Worm (Caenorhabditis elegans) whole organism, midembryonic: Measurements from ENCODE around the gene memi-1.

ENCODE experiments used
- T22C8.4 ChIP-seq: fragments of 200-800 bp; sonication (Bioruptor generic); IDR thresholded peaks from 2 replicates; pipeline ENCODE4 v1.3.6; 2022; ENCODE audit warnings: missing genetic modification characterization, missing compliant biosample characterization
- cog-1 ChIP-seq: sonication (generic microtip); optimal IDR thresholded peaks from 2 replicates; lab custom pipeline; 2016; ENCODE audit warnings: missing genetic modification characterization, missing compliant biosample characterization
- flt-1 ChIP-seq: fragments of 200-800 bp; sonication (Bioruptor generic); IDR thresholded peaks from 2 replicates; pipeline ENCODE4 v1.3.6; 2022; ENCODE audit warnings: missing genetic modification characterization, missing compliant biosample characterization
- med-1 ChIP-seq: sonication (generic microtip); optimal IDR thresholded peaks from 2 replicates; lab custom pipeline; 2017; ENCODE audit warnings: missing genetic modification characterization, mild to moderate bottlenecking, missing compliant biosample characterization, antibody characterized with exemption, missing genetic modification reagents; ENCODE audit not compliant: insufficient read depth
- ref-1 ChIP-seq: fragments of 200-800 bp; sonication (Bioruptor generic); conservative IDR thresholded peaks from 2 replicates; pipeline ENCODE4 v1.3.6; 2022; ENCODE audit warnings: missing genetic modification reagents, missing genetic modification characterization, missing compliant biosample characterization
- tab-1 ChIP-seq: fragments of 200-800 bp; sonication (Bioruptor generic); IDR thresholded peaks from 2 replicates; pipeline ENCODE4 v1.3.6; 2022; ENCODE audit warnings: missing genetic modification characterization, missing compliant biosample characterization
- ztf-23 ChIP-seq: fragments of 200-800 bp; sonication (Bioruptor generic); IDR thresholded peaks from 2 replicates; pipeline ENCODE4 v1.3.6; 2022; ENCODE audit warnings: missing genetic modification reagents, missing genetic modification characterization, missing compliant biosample characterization
- ztf-29 ChIP-seq: fragments of 200-800 bp; sonication (Bioruptor generic); IDR thresholded peaks from 2 replicates; pipeline ENCODE4 v1.3.6; 2022; ENCODE audit warnings: missing genetic modification reagents, missing genetic modification characterization, missing compliant biosample characterization

DNA sequence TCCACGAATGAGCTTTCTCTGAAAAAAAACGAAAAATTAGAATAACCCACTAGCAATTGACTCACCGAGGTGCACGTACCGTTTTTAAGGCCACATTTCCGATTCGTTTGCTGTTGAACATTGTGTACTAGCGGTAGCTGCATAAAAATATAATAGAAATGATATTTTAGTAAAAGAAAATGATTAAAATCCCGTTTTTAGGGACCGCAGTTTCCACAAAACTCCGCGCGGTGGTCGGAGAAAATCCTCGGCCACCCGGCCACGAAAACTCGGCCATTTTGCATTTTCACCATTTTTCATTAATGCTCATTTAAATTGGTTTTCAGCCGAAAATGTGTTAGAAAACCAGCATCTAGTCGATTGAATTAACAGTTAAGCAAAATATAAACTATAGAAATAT, 47.9 kb downstream of the memi-1 start, which contains the start of gene yars-2:
- TF ChIP-seq T22C8.4 (GFP tag; lab: Robert Waterston, UW) (no peak), flt-1 (GFP tag; lab: Robert Waterston, UW) (no peak), ztf-29 (GFP tag; lab: Robert Waterston, UW) (no peak), ref-1 (no peak), med-1 (no peak), tab-1 (no peak), ztf-23 (GFP tag; lab: Robert Waterston, UW) (0 out of 2 replicates have a peak, but pooled peaks have one; percentile 37), cog-1 (tag; lab: Kevin White, UChicago) (no peak)
